Worm (Caenorhabditis elegans): Measurements from ENCODE around the gene str-162.

The str-162 gene

ce11 chrIV:4992089-4992488, at the start of gene str-162:
Gene str-162 (plus strand): TSS chrIV:4992389.
- no peak for TF ChIP-seq unc-62 (GFP tag; optimal IDR thresholded peaks at IDR 0.05)
- no peak for TF ChIP-seq hmg-11 (tag; optimal IDR thresholded peaks at IDR 0.05)
- TF ChIP-seq ceh-9 (tag; optimal IDR thresholded peaks at IDR 0.05): no peak
- no peak for TF ChIP-seq tbx-2 (tag; optimal IDR thresholded peaks at IDR 0.05)
- TF ChIP-seq ztf-11 (tag; optimal IDR thresholded peaks at IDR 0.05): no peak
- no peak for TF ChIP-seq fkh-2 (tag; optimal IDR thresholded peaks at IDR 0.05)
- TF ChIP-seq unc-39 (tag; optimal IDR thresholded peaks at IDR 0.05): no peak
- TF ChIP-seq ama-1 (optimal IDR thresholded peaks at IDR 0.05): no peak
- no peak for TF ChIP-seq nhr-76 (tag; optimal IDR thresholded peaks at IDR 0.05)
- no peak for TF ChIP-seq eor-1 (tag; optimal IDR thresholded peaks at IDR 0.05)
- TF ChIP-seq egl-27 (tag; optimal IDR thresholded peaks at IDR 0.05): no peak
- TF ChIP-seq snpc-4 (tag; optimal IDR thresholded peaks at IDR 0.05): no peak
- TF ChIP-seq nfya-1 (tag; optimal IDR thresholded peaks at IDR 0.05; ENCODE audit: insufficient read depth): no peak
- TF ChIP-seq sea-2 (GFP tag; optimal IDR thresholded peaks at IDR 0.05): no peak

ce11 chrIV:4945771-4946170, 46.4 kb upstream of the str-162 start, which contains the start of gene str-169:
Gene str-169 (plus strand): TSS chrIV:4946071.
- no peak for TF ChIP-seq ama-1 (optimal IDR thresholded peaks at IDR 0.05)
- no peak for TF ChIP-seq egl-27 (tag; optimal IDR thresholded peaks at IDR 0.05)
- no peak for TF ChIP-seq ztf-11 (tag; optimal IDR thresholded peaks at IDR 0.05)
- TF ChIP-seq ceh-82 (tag; optimal IDR thresholded peaks at IDR 0.05): no peak
- TF ChIP-seq nhr-237 (tag; optimal IDR thresholded peaks at IDR 0.05): no peak
- TF ChIP-seq lin-15B (tag; optimal IDR thresholded peaks at IDR 0.05): no peak
- TF ChIP-seq mml-1 (tag; optimal IDR thresholded peaks at IDR 0.05): no peak
- no peak for TF ChIP-seq unc-62 (GFP tag; optimal IDR thresholded peaks at IDR 0.05)
- no peak for TF ChIP-seq R02D3.7 (tag; optimal IDR thresholded peaks at IDR 0.05)
- no peak for TF ChIP-seq elt-3 (tag; optimal IDR thresholded peaks at IDR 0.05)
- no peak for TF ChIP-seq nhr-11 (tag; optimal IDR thresholded peaks at IDR 0.05)
- no peak for TF ChIP-seq lin-39 (tag; optimal IDR thresholded peaks at IDR 0.05)
- TF ChIP-seq zag-1 (tag; optimal IDR thresholded peaks at IDR 0.05): no peak
- TF ChIP-seq nhr-43 (tag; optimal IDR thresholded peaks at IDR 0.05; ENCODE audit: poor library complexity, severe bottlenecking): no peak
- TF ChIP-seq pqm-1 (tag; optimal IDR thresholded peaks at IDR 0.05): no peak
- no peak for TF ChIP-seq ceh-9 (tag; optimal IDR thresholded peaks at IDR 0.05)
- no peak for TF ChIP-seq nhr-77 (tag; optimal IDR thresholded peaks at IDR 0.05)

ce11 chrIV:4953887-4954286, 38.3 kb upstream of the str-162 start, which contains the start of gene str-163:
Gene str-163 (plus strand): TSS chrIV:4954187.
- TF ChIP-seq ztf-11 (tag; optimal IDR thresholded peaks at IDR 0.05) (no peak), egl-27 (tag; optimal IDR thresholded peaks at IDR 0.05) (no peak), ZK546.5 (tag; optimal IDR thresholded peaks at IDR 0.05) (no peak), elt-1 (tag; optimal IDR thresholded peaks at IDR 0.05) (no peak), mdl-1 (tag; optimal IDR thresholded peaks at IDR 0.05) (no peak), sea-2 (GFP tag; optimal IDR thresholded peaks at IDR 0.05) (no peak), pqm-1 (tag; optimal IDR thresholded peaks at IDR 0.05) (no peak), ceh-28 (tag; optimal IDR thresholded peaks at IDR 0.05) (no peak), nhr-25 (tag; optimal IDR thresholded peaks at IDR 0.05) (no peak), jun-1 (tag; optimal IDR thresholded peaks at IDR 0.05) (no peak), nhr-28 (tag; optimal IDR thresholded peaks at IDR 0.05) (no peak), mml-1 (tag; optimal IDR thresholded peaks at IDR 0.05) (no peak), snpc-4 (tag; optimal IDR thresholded peaks at IDR 0.05) (no peak), egl-5 (tag; optimal IDR thresholded peaks at IDR 0.05) (no peak), aly-2 (tag; optimal IDR thresholded peaks at IDR 0.05) (no peak), daf-12 (tag; optimal IDR thresholded peaks at IDR 0.05) (no peak), lin-39 (tag; optimal IDR thresholded peaks at IDR 0.05) (no peak), R02D3.7 (tag; optimal IDR thresholded peaks at IDR 0.05) (no peak)

- TF ChIP-seq fkh-10 (GFP tag; optimal IDR thresholded peaks at IDR 0.05): no peak
These were observed 31.6 kb upstream of the str-162 start, which contains the start of gene str-164 for ce11 chrIV:4960623-4961022. Gene str-164 (plus strand): TSS chrIV:4960735.
